Worm (Caenorhabditis elegans): ENCODE results near the gene B0303.14.

Gene B0303.14

ce11 chrIII:8763111-8763510 lies 47.1 kb upstream of the B0303.14 start (continued):
- TF ChIP-seq cebp-1 (GFP tag; IDR thresholded peaks at IDR 0.05) = no peak
- TF ChIP-seq cebp-1 (tag; optimal IDR thresholded peaks at IDR 0.05) = no peak
- no peak for TF ChIP-seq unc-130 (GFP tag; optimal IDR thresholded peaks at IDR 0.05)

- TF ChIP-seq F33H1.4 (GFP tag; IDR thresholded peaks at IDR 0.05) (no peak), Y53G8AR.9 (GFP tag; conservative IDR thresholded peaks at IDR 0.05) (0 out of 2 replicates have a peak, but pooled peaks have one; percentile 15), nhr-80 (tag; optimal IDR thresholded peaks at IDR 0.05) (peak; percentile 16)
These were observed 46.0 kb upstream of the B0303.14 start for ce11 chrIII:8762016-8762415.

ce11 chrIII:8761040-8761654 lies 45.2 kb upstream of the B0303.14 start, which contains the start of gene aak-1:
Gene aak-1, minus strand, starts transcription at chrIII:8761090.
- TF ChIP-seq egl-18 (GFP tag; IDR thresholded peaks at IDR 0.05) (no peak), ccch-3 (GFP tag; optimal IDR thresholded peaks at IDR 0.05) (no peak), ZK185.1 (tag; optimal IDR thresholded peaks at IDR 0.05; ENCODE audit: poor library complexity, severe bottlenecking) (no peak), hmg-20 (GFP tag; IDR thresholded peaks at IDR 0.05) (no peak), B0261.1 (tag; optimal IDR thresholded peaks at IDR 0.05) (no peak), lin-35 (GFP tag; optimal IDR thresholded peaks at IDR 0.05) (no peak), let-526 (GFP tag; IDR thresholded peaks at IDR 0.05) (no peak), nhr-90 (tag; optimal IDR thresholded peaks at IDR 0.05) (no peak), sdz-38 (tag; optimal IDR thresholded peaks at IDR 0.05) (no peak), ets-4 (GFP tag; optimal IDR thresholded peaks at IDR 0.05) (no peak), bed-2 (GFP tag; IDR thresholded peaks at IDR 0.05) (no peak), T07F8.4 (tag; optimal IDR thresholded peaks at IDR 0.05) (no peak), F33H1.4 (GFP tag; IDR thresholded peaks at IDR 0.05) (no peak), dox-1 (GFP tag; IDR thresholded peaks at IDR 0.05) (no peak)

DNA sequence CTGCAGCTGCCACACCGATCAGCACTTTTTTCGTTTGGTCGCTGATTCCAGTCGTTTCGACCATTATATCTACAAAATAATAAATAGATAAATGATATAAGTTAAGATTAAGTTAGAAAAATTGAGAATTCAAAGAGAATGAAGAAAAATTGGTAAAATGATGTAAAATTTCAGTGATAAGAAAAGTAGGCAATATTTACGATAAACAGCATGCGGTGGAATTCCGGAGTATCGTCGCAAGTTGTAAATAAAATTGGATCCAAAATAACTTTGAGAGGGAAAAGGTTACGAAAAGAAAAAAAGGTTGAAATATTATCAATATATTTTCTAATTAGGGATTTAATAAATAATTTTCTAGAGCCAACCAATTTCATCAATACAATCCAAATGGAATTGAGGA lies 38.7 kb upstream of the B0303.14 start, which contains the start of gene tomm-70:
tomm-70 (minus strand) TSS at position 69 of the 400 bp plus-strand sequence.
- TF ChIP-seq hlh-12 (tag; optimal IDR thresholded peaks at IDR 0.05) (no peak), die-1 (tag; optimal IDR thresholded peaks at IDR 0.05) (no peak), F57C9.4 (tag; optimal IDR thresholded peaks at IDR 0.05) (no peak), attf-3 (GFP tag; conservative IDR thresholded peaks at IDR 0.05) (peak; percentile 81)

DNA sequence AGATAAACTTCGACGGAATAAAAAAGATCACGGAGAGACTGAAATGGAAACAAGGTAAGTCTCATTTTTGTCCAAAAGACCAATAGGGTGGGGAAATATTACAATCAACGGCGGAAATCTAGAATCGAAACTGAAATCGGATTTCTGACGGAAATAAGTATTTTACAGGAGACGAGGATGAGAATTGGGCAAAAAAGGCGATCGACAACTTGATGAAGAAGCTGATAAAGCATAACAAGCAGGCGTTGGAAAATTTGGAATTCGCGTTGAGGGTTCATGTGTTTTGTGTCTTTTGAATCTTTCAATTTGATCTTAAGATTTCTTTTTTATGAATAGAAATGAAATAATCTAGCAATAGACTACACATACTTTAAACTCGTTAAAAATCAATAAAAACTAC lies 34.6 kb upstream of the B0303.14 start, which contains the start of gene ugtp-1:
ugtp-1 (minus strand) TSS at position 101 of the 400 bp plus-strand sequence.
- TF ChIP-seq C17E4.6 (GFP tag; IDR thresholded peaks at IDR 0.05) (no peak), hsf-1 (GFP tag; IDR thresholded peaks at IDR 0.05) (no peak)

ce11 chrIII:8749487-8749886 lies 33.5 kb upstream of the B0303.14 start, which contains the start of gene sma-2:
Gene sma-2, plus strand, starts transcription at chrIII:8749680.
- TF ChIP-seq mel-28 (tag; optimal IDR thresholded peaks at IDR 0.05; ENCODE audit: borderline replicate concordance) = no peak
- TF ChIP-seq let-607 (tag; optimal IDR thresholded peaks at IDR 0.05) = peak; percentile 24 to 30
- no peak for TF ChIP-seq ceh-100 (GFP tag; IDR thresholded peaks at IDR 0.05)
- no peak for TF ChIP-seq F22D6.2 (tag; optimal IDR thresholded peaks at IDR 0.05)
- no peak for TF ChIP-seq F57A8.1 (GFP tag; optimal IDR thresholded peaks at IDR 0.05)
- peak; percentile 33 for TF ChIP-seq ZK185.1 (tag; optimal IDR thresholded peaks at IDR 0.05; ENCODE audit: poor library complexity, severe bottlenecking)
- TF ChIP-seq bed-1 (GFP tag; IDR thresholded peaks at IDR 0.05) = no peak
- peak; percentile 68 for TF ChIP-seq atf-7 (tag; optimal IDR thresholded peaks at IDR 0.05)
- TF ChIP-seq egrh-3 (GFP tag; IDR thresholded peaks at IDR 0.05) = no peak
- TF ChIP-seq gei-17 (GFP tag; optimal IDR thresholded peaks at IDR 0.05) = no peak
- peak; percentile 47 for TF ChIP-seq F23B12.7 (tag; optimal IDR thresholded peaks at IDR 0.05; ENCODE audit: insufficient read depth)
- no peak for TF ChIP-seq ceh-27 (GFP tag; optimal IDR thresholded peaks at IDR 0.05)
- peak; percentile 36 for TF ChIP-seq tbp1 (GFP tag; optimal IDR thresholded peaks at IDR 0.05)
- TF ChIP-seq Y95B8A.8 (GFP tag; IDR thresholded peaks at IDR 0.05) = no peak
- no peak for TF ChIP-seq cebp-1 (GFP tag; IDR thresholded peaks at IDR 0.05)
- TF ChIP-seq cebp-1 (tag; optimal IDR thresholded peaks at IDR 0.05) = peak; percentile 73
- TF ChIP-seq efl-1 (GFP tag; optimal IDR thresholded peaks at IDR 0.05) = no peak
- no peak for TF ChIP-seq K11D2.4 (GFP tag; IDR thresholded peaks at IDR 0.05)
